Worm (Caenorhabditis elegans) whole organism, late embryonic: ENCODE measurements around the gene F49E8.6.
A peak's percentile ranks its signal among the peaks of the same experiment; 100 is the strongest.

Experiments used
- C08G9.2 ChIP-seq: sonication (generic microtip); optimal IDR thresholded peaks from 2 replicates; lab custom pipeline; 2016; ENCODE audit warnings: mild to moderate bottlenecking, missing genetic modification characterization, moderate library complexity, missing compliant biosample characterization
- C38D4.7 ChIP-seq: fragments of 200-800 bp; sonication (Bioruptor generic); optimal IDR thresholded peaks from 2 replicates; lab custom pipeline; 2018; ENCODE audit warnings: mild to moderate bottlenecking, missing genetic modification characterization, moderate library complexity, missing compliant biosample characterization
- K02D7.2 ChIP-seq: sonication (generic microtip); optimal IDR thresholded peaks from 2 replicates; lab custom pipeline; 2017; ENCODE audit warnings: mild to moderate bottlenecking, missing genetic modification characterization, missing compliant biosample characterization
- K09A11.1 ChIP-seq: sonication (generic microtip); optimal IDR thresholded peaks from 2 replicates; lab custom pipeline; 2017; ENCODE audit warnings: antibody characterized with exemption, mild to moderate bottlenecking, missing genetic modification characterization, missing compliant biosample characterization; ENCODE audit not compliant: insufficient read depth
- T23F11.4 ChIP-seq: fragments of 200-800 bp; sonication (Bioruptor generic); optimal IDR thresholded peaks from 2 replicates; lab custom pipeline; 2018; ENCODE audit warnings: mild to moderate bottlenecking, missing genetic modification characterization, missing compliant biosample characterization
- Y22D7AL.16 ChIP-seq: sonication (generic microtip); optimal IDR thresholded peaks from 2 replicates; lab custom pipeline; 2016; ENCODE audit warnings: missing genetic modification characterization, missing compliant biosample characterization
- ahr-1 ChIP-seq: sonication (generic microtip); optimal IDR thresholded peaks from 2 replicates; lab custom pipeline; 2016; ENCODE audit warnings: missing genetic modification characterization, missing compliant biosample characterization
- ama-1 ChIP-seq: fragments of 150-350 bp; optimal IDR thresholded peaks from 2 replicates; lab custom pipeline; 2014
- ceh-14 ChIP-seq: sonication (generic microtip); optimal IDR thresholded peaks from 2 replicates; lab custom pipeline; 2016; ENCODE audit warnings: missing genotype, missing genetic modification characterization, missing compliant biosample characterization
- ceh-18 ChIP-seq: sonication (generic microtip); optimal IDR thresholded peaks from 2 replicates; lab custom pipeline; 2016; ENCODE audit warnings: missing genetic modification characterization, missing compliant biosample characterization
- ceh-19 ChIP-seq: fragments of 200-800 bp; sonication (Bioruptor generic); optimal IDR thresholded peaks from 2 replicates; lab custom pipeline; 2018; ENCODE audit warnings: mild to moderate bottlenecking, missing genetic modification characterization, missing compliant biosample characterization
- ceh-22 ChIP-seq: sonication (generic microtip); optimal IDR thresholded peaks from 2 replicates; lab custom pipeline; 2017; ENCODE audit warnings: missing biosample characterization, missing genetic modification characterization
- ceh-30 ChIP-seq: fragments of 150-350 bp; optimal IDR thresholded peaks from 2 replicates; lab custom pipeline; 2014; ENCODE audit warnings: missing biosample characterization, missing genetic modification characterization
- ceh-34 ChIP-seq: sonication (generic microtip); optimal IDR thresholded peaks from 2 replicates; lab custom pipeline; 2016; ENCODE audit warnings: mild to moderate bottlenecking, missing genetic modification characterization, missing compliant biosample characterization
- ceh-45 ChIP-seq: fragments of 200-800 bp; sonication (Bioruptor generic); IDR thresholded peaks from 2 replicates; pipeline ENCODE4 v1.3.6; 2022; ENCODE audit warnings: missing genetic modification reagents, missing genetic modification characterization, missing compliant biosample characterization
- ceh-48 ChIP-seq: sonication (generic microtip); optimal IDR thresholded peaks from 2 replicates; lab custom pipeline; 2016; ENCODE audit warnings: missing genetic modification characterization, inconsistent platforms, missing compliant biosample characterization
- ceh-6 ChIP-seq: fragments of 200-800 bp; sonication (Bioruptor generic); optimal IDR thresholded peaks from 2 replicates; lab custom pipeline; 2018; ENCODE audit warnings: mild to moderate bottlenecking, missing genetic modification characterization, missing compliant biosample characterization
- ceh-9 ChIP-seq: sonication (generic microtip); optimal IDR thresholded peaks from 2 replicates; lab custom pipeline; 2016; ENCODE audit warnings: mild to moderate bottlenecking, missing genetic modification characterization, inconsistent platforms, missing compliant biosample characterization
- che-1 ChIP-seq: sonication (generic microtip); optimal IDR thresholded peaks from 2 replicates; lab custom pipeline; 2016; ENCODE audit warnings: mild to moderate bottlenecking, missing genetic modification characterization, missing compliant biosample characterization
- dmd-4 ChIP-seq: sonication (generic microtip); optimal IDR thresholded peaks from 2 replicates; lab custom pipeline; 2016; ENCODE audit warnings: borderline replicate concordance, missing genetic modification characterization, missing compliant biosample characterization
- elt-2 ChIP-seq: sonication (generic microtip); optimal IDR thresholded peaks from 2 replicates; lab custom pipeline; 2016; ENCODE audit warnings: missing genetic modification reagents, missing genetic modification characterization, missing compliant biosample characterization
- ets-4 ChIP-seq: sonication (generic microtip); optimal IDR thresholded peaks from 2 replicates; lab custom pipeline; 2016; ENCODE audit warnings: missing genetic modification characterization, missing compliant biosample characterization
- fkh-10 ChIP-seq: fragments of 150-350 bp; optimal IDR thresholded peaks from 2 replicates; lab custom pipeline; 2014; ENCODE audit warnings: missing biosample characterization, missing genetic modification reagents, missing genetic modification characterization
- fkh-6 ChIP-seq: sonication (generic microtip); optimal IDR thresholded peaks from 2 replicates; lab custom pipeline; 2016; ENCODE audit warnings: missing genetic modification characterization, missing compliant biosample characterization
- gmeb-2 ChIP-seq: sonication (generic microtip); optimal IDR thresholded peaks from 2 replicates; lab custom pipeline; 2016; ENCODE audit warnings: missing genetic modification characterization, inconsistent platforms, missing compliant biosample characterization
- hlh-15 ChIP-seq: sonication (generic microtip); optimal IDR thresholded peaks from 2 replicates; lab custom pipeline; 2016; ENCODE audit warnings: missing genetic modification characterization, missing compliant biosample characterization
- hlh-30 ChIP-seq: sonication (generic microtip); optimal IDR thresholded peaks from 2 replicates; lab custom pipeline; 2017; ENCODE audit warnings: antibody characterized with exemption, missing genetic modification characterization, missing compliant biosample characterization; ENCODE audit not compliant: insufficient read depth
- hlh-6 ChIP-seq: sonication (generic microtip); optimal IDR thresholded peaks from 2 replicates; lab custom pipeline; 2016; ENCODE audit warnings: missing genotype, missing genetic modification characterization, missing compliant biosample characterization
- hlh-8 ChIP-seq: sonication (generic microtip); optimal IDR thresholded peaks from 2 replicates; lab custom pipeline; 2016; ENCODE audit warnings: missing genotype, missing genetic modification characterization, missing compliant biosample characterization
- lim-6 ChIP-seq: sonication (generic microtip); optimal IDR thresholded peaks from 2 replicates; lab custom pipeline; 2016; ENCODE audit warnings: missing genetic modification characterization, missing compliant biosample characterization
- lin-11 ChIP-seq: fragments of 200-800 bp; sonication (Bioruptor generic); optimal IDR thresholded peaks from 2 replicates; lab custom pipeline; 2018; ENCODE audit warnings: mild to moderate bottlenecking, missing genetic modification characterization, missing compliant biosample characterization
- madf-2 ChIP-seq: sonication (generic microtip); optimal IDR thresholded peaks from 2 replicates; lab custom pipeline; 2017; ENCODE audit warnings: missing genetic modification characterization, missing compliant biosample characterization
- nhr-11 ChIP-seq: fragments of 150-350 bp; optimal IDR thresholded peaks from 2 replicates; lab custom pipeline; 2014; ENCODE audit warnings: missing biosample characterization, missing genetic modification characterization
- odd-2 ChIP-seq: sonication (generic microtip); optimal IDR thresholded peaks from 2 replicates; lab custom pipeline; 2017; ENCODE audit warnings: antibody characterized with exemption, mild to moderate bottlenecking, missing genetic modification characterization, missing compliant biosample characterization
- pag-3 ChIP-seq: sonication (generic microtip); optimal IDR thresholded peaks from 2 replicates; lab custom pipeline; 2016; ENCODE audit warnings: missing compliant biosample characterization, missing genetic modification characterization, borderline replicate concordance
- pha-4 ChIP-seq: fragments of 150-350 bp; optimal IDR thresholded peaks from 2 replicates; lab custom pipeline; 2018; ENCODE audit warnings: missing biosample characterization, missing genetic modification reagents, missing genetic modification characterization
- rnt-1 ChIP-seq: sonication (generic microtip); optimal IDR thresholded peaks from 2 replicates; lab custom pipeline; 2016; ENCODE audit warnings: missing genetic modification characterization, missing compliant biosample characterization
- sox-4 ChIP-seq: sonication (generic microtip); optimal IDR thresholded peaks from 2 replicates; lab custom pipeline; 2017; ENCODE audit warnings: mild to moderate bottlenecking, missing genetic modification characterization, inconsistent platforms, missing compliant biosample characterization
- tbx-2 ChIP-seq: sonication (generic microtip); optimal IDR thresholded peaks from 2 replicates; lab custom pipeline; 2016; ENCODE audit warnings: missing genetic modification characterization, missing compliant biosample characterization
- ttx-3 ChIP-seq: sonication (generic microtip); optimal IDR thresholded peaks from 2 replicates; lab custom pipeline; 2016; ENCODE audit warnings: missing genetic modification reagents, missing genetic modification characterization, missing compliant biosample characterization
- unc-3 ChIP-seq, 2 experiments: fragments of 200-800 bp in 1 of 2; sonication (Bioruptor generic) in 1 of 2; sonication (generic microtip) in 1 of 2; conservative IDR thresholded peaks in 1 of 2; optimal IDR thresholded peaks in 1 of 2; 2 replicates each; pipeline versions ENCODE4 v1.3.6 to Lab custom; 2016 to 2022; ENCODE audit warnings: missing compliant biosample characterization in 2 of 2, missing genetic modification characterization in 2 of 2, missing genetic modification reagents in 1 of 2
- unc-42 ChIP-seq: sonication (generic microtip); optimal IDR thresholded peaks from 2 replicates; lab custom pipeline; 2016; ENCODE audit warnings: missing genotype, missing genetic modification characterization, missing compliant biosample characterization
- unc-55 ChIP-seq: sonication (generic microtip); optimal IDR thresholded peaks from 2 replicates; lab custom pipeline; 2017; ENCODE audit warnings: missing biosample characterization, missing genetic modification reagents, missing genetic modification characterization
- unc-86 ChIP-seq: sonication (generic microtip); optimal IDR thresholded peaks from 2 replicates; lab custom pipeline; 2016; ENCODE audit warnings: missing genetic modification characterization, missing compliant biosample characterization
- ztf-16 ChIP-seq: sonication (generic microtip); optimal IDR thresholded peaks from 2 replicates; lab custom pipeline; 2017; ENCODE audit warnings: missing genetic modification characterization, missing compliant biosample characterization

F49E8.6 gene

ce11 chrIV:7547843-7548578 lies 6.5 kb downstream of the F49E8.6 start, which contains the start of the genes cdd-2 and oef-1:
Gene cdd-2, minus strand, starts transcription at chrIV:7547893.
Gene oef-1, plus strand, starts transcription at chrIV:7548417.
- TF ChIP-seq hlh-6 (no peak), ceh-48 (tag; lab: Kevin White, UChicago) (no peak), rnt-1 (tag; lab: Kevin White, UChicago) (no peak), unc-86 (tag; lab: Kevin White, UChicago) (no peak), lim-6 (tag; lab: Kevin White, UChicago) (no peak), odd-2 (no peak), hlh-8 (no peak), ceh-19 (no peak), ceh-6 (GFP tag; lab: Kevin White, UChicago) (no peak), ceh-45 (GFP tag; lab: Robert Waterston, UW) (no peak), sox-4 (no peak), che-1 (tag; lab: Kevin White, UChicago) (no peak), ttx-3 (no peak), fkh-10 (GFP tag; lab: Kevin White, UChicago) (no peak), ets-4 (tag; lab: Kevin White, UChicago) (no peak), ceh-30 (tag; lab: Kevin White, UChicago) (no peak), K09A11.1 (no peak), unc-55 (GFP tag; lab: Kevin White, UChicago) (no peak), ahr-1 (no peak)
- TF ChIP-seq, all 69 proteins: peak for 0

ce11 chrIV:7543662-7544061 lies 10.8 kb downstream of the F49E8.6 start:
- TF ChIP-seq ttx-3 = no peak
- TF ChIP-seq madf-2 (tag; lab: Kevin White, UChicago) = no peak
- TF ChIP-seq fkh-10 (GFP tag; lab: Kevin White, UChicago) = no peak
- TF ChIP-seq ceh-14 (tag; lab: Kevin White, UChicago) = no peak
- TF ChIP-seq hlh-8 = no peak
- TF ChIP-seq hlh-30 (tag; lab: Kevin White, UChicago) = no peak
- TF ChIP-seq K09A11.1 = no peak
- TF ChIP-seq nhr-11 (tag; lab: Kevin White, UChicago) = no peak
- no peak for TF ChIP-seq ceh-34 (tag; lab: Kevin White, UChicago)
- no peak for TF ChIP-seq dmd-4 (tag; lab: Kevin White, UChicago)
- TF ChIP-seq pha-4 (tag; lab: Kevin White, UChicago) = no peak
- TF ChIP-seq elt-2 (tag; lab: Kevin White, UChicago) = no peak
- TF ChIP-seq C08G9.2 (tag; lab: Kevin White, UChicago) = no peak
- no peak for TF ChIP-seq che-1 (tag; lab: Kevin White, UChicago)
- no peak for TF ChIP-seq unc-3 (GFP tag; conservative IDR thresholded peaks at IDR 0.05; lab: Robert Waterston, UW)
- no peak for TF ChIP-seq unc-3 (tag; optimal IDR thresholded peaks at IDR 0.05; lab: Kevin White, UChicago)
- no peak for TF ChIP-seq ceh-18 (tag; lab: Kevin White, UChicago)
- no peak for TF ChIP-seq ceh-22
- no peak for TF ChIP-seq rnt-1 (tag; lab: Kevin White, UChicago)

ce11 chrIV:7542485-7543001 lies 11.9 kb downstream of the F49E8.6 start, which contains the start of gene R05G6.10:
Gene R05G6.10, minus strand, starts transcription at chrIV:7542535.
- no peak for TF ChIP-seq fkh-6 (tag; lab: Kevin White, UChicago)
- peak; percentile 92 for TF ChIP-seq unc-42 (tag; lab: Kevin White, UChicago)

- TF ChIP-seq ceh-9 (tag; lab: Kevin White, UChicago) (no peak), ztf-16 (tag; lab: Kevin White, UChicago) (no peak), nhr-11 (tag; lab: Kevin White, UChicago) (no peak), ceh-34 (tag; lab: Kevin White, UChicago) (no peak), Y22D7AL.16 (no peak), hlh-30 (tag; lab: Kevin White, UChicago) (no peak), K02D7.2 (tag; lab: Kevin White, UChicago) (no peak), pha-4 (tag; lab: Kevin White, UChicago) (no peak), unc-55 (GFP tag; lab: Kevin White, UChicago) (no peak), pag-3 (tag; lab: Kevin White, UChicago) (no peak), lin-11 (tag; lab: Kevin White, UChicago) (no peak), gmeb-2 (tag; lab: Kevin White, UChicago) (no peak), hlh-15 (tag; lab: Kevin White, UChicago) (no peak), fkh-10 (GFP tag; lab: Kevin White, UChicago) (no peak), C38D4.7 (GFP tag; lab: Kevin White, UChicago) (no peak), C08G9.2 (tag; lab: Kevin White, UChicago) (no peak), tbx-2 (tag; lab: Kevin White, UChicago) (no peak), ama-1 (no peak), T23F11.4 (GFP tag; lab: Kevin White, UChicago) (no peak)
Measured at ce11 chrIV:7532360-7532759, 22.1 kb downstream of the F49E8.6 start, which contains the start of gene R05G6.1. Gene R05G6.1, plus strand, starts transcription at chrIV:7532660.
